Worm (Caenorhabditis elegans) whole organism, L3 larva: ENCODE results near the gene srt-31.

Experiments
- R02D3.7 ChIP-seq: fragments of 150-350 bp; optimal IDR thresholded peaks from 2 replicates; lab custom pipeline; 2014; ENCODE audit warnings: missing biosample characterization, missing genetic modification characterization
- ZK546.5 ChIP-seq: sonication (generic microtip); optimal IDR thresholded peaks from 2 replicates; lab custom pipeline; 2017; ENCODE audit warnings: missing biosample characterization, missing genetic modification characterization
- aly-2 ChIP-seq: fragments of 150-350 bp; optimal IDR thresholded peaks from 2 replicates; lab custom pipeline; 2014; ENCODE audit warnings: missing biosample characterization, missing genetic modification characterization
- ama-1 ChIP-seq: fragments of 150-350 bp; optimal IDR thresholded peaks from 2 replicates; lab custom pipeline; 2018
- ceh-82 ChIP-seq: fragments of 150-350 bp; optimal IDR thresholded peaks from 2 replicates; lab custom pipeline; 2014; ENCODE audit warnings: missing biosample characterization, missing genetic modification characterization
- ceh-9 ChIP-seq: sonication (generic microtip); optimal IDR thresholded peaks from 2 replicates; lab custom pipeline; 2018; ENCODE audit warnings: missing biosample characterization, missing genetic modification characterization
- egl-5 ChIP-seq: fragments of 150-350 bp; optimal IDR thresholded peaks from 2 replicates; lab custom pipeline; 2017; ENCODE audit warnings: missing biosample characterization, missing genetic modification reagents, missing genetic modification characterization, inconsistent platforms
- elt-3 ChIP-seq, 3 experiments: fragments of 150-350 bp in 1 of 3; sonication (generic microtip) in 2 of 3; optimal IDR thresholded peaks; 2 replicates in 2 of 3; 4 replicates in 1 of 3; lab custom pipeline; 2014 to 2017; ENCODE audit warnings: missing biosample characterization in 3 of 3, missing genetic modification characterization in 3 of 3
- eor-1 ChIP-seq, 2 experiments: fragments of 150-350 bp; optimal IDR thresholded peaks; 2 replicates each; lab custom pipeline; 2014 to 2018; ENCODE audit warnings: missing biosample characterization in 2 of 2, missing genetic modification characterization in 2 of 2
- fkh-10 ChIP-seq: sonication (generic microtip); optimal IDR thresholded peaks from 2 replicates; lab custom pipeline; 2017; ENCODE audit warnings: missing biosample characterization, missing genetic modification reagents, missing genetic modification characterization
- fkh-2 ChIP-seq: fragments of 150-350 bp; optimal IDR thresholded peaks from 2 replicates; lab custom pipeline; 2014; ENCODE audit warnings: missing biosample characterization, missing genetic modification reagents, missing genetic modification characterization
- fos-1 ChIP-seq: fragments of 150-350 bp; optimal IDR thresholded peaks from 2 replicates; lab custom pipeline; 2014; ENCODE audit warnings: missing biosample characterization, missing genetic modification characterization
- hmg-11 ChIP-seq: sonication (generic microtip); optimal IDR thresholded peaks from 2 replicates; lab custom pipeline; 2016; ENCODE audit warnings: missing genetic modification characterization, missing compliant biosample characterization
- jun-1 ChIP-seq: fragments of 150-350 bp; optimal IDR thresholded peaks from 2 replicates; lab custom pipeline; 2014; ENCODE audit warnings: missing biosample characterization, missing genetic modification reagents, missing genetic modification characterization
- lin-15B ChIP-seq: fragments of 150-350 bp; optimal IDR thresholded peaks from 2 replicates; lab custom pipeline; 2014; ENCODE audit warnings: missing biosample characterization, missing genetic modification characterization
- lin-39 ChIP-seq: fragments of 150-350 bp; optimal IDR thresholded peaks from 2 replicates; lab custom pipeline; 2018; ENCODE audit warnings: missing biosample characterization, missing genetic modification reagents, missing genetic modification characterization
- lsy-12 ChIP-seq: sonication (generic microtip); optimal IDR thresholded peaks from 2 replicates; lab custom pipeline; 2016; ENCODE audit warnings: mild to moderate bottlenecking, missing genetic modification characterization, missing compliant biosample characterization
- mdl-1 ChIP-seq: fragments of 150-350 bp; optimal IDR thresholded peaks from 2 replicates; lab custom pipeline; 2014; ENCODE audit warnings: missing biosample characterization, missing genetic modification characterization
- nhr-11 ChIP-seq: fragments of 150-350 bp; optimal IDR thresholded peaks from 2 replicates; lab custom pipeline; 2014; ENCODE audit warnings: missing biosample characterization, missing genetic modification characterization
- nhr-23 ChIP-seq: fragments of 150-350 bp; optimal IDR thresholded peaks from 2 replicates; lab custom pipeline; 2014; ENCODE audit warnings: missing biosample characterization, missing genetic modification reagents, missing genetic modification characterization
- nhr-237 ChIP-seq: fragments of 150-350 bp; optimal IDR thresholded peaks from 2 replicates; lab custom pipeline; 2014; ENCODE audit warnings: missing biosample characterization, missing genetic modification characterization
- nhr-25 ChIP-seq: sonication (generic microtip); optimal IDR thresholded peaks from 2 replicates; lab custom pipeline; 2017; ENCODE audit warnings: missing biosample characterization, missing genetic modification characterization
- nhr-43 ChIP-seq: sonication (generic microtip); optimal IDR thresholded peaks from 2 replicates; lab custom pipeline; 2016; ENCODE audit warnings: mild to moderate bottlenecking, missing genetic modification characterization, missing compliant biosample characterization; ENCODE audit not compliant: poor library complexity, severe bottlenecking
- nhr-67 ChIP-seq: fragments of 150-350 bp; optimal IDR thresholded peaks from 2 replicates; lab custom pipeline; 2014; ENCODE audit warnings: missing biosample characterization, missing genetic modification characterization
- nhr-76 ChIP-seq: fragments of 150-350 bp; sonication (generic microtip); optimal IDR thresholded peaks from 5 replicates; lab custom pipeline; 2014; ENCODE audit warnings: missing biosample characterization, missing genetic modification characterization
- pqm-1 ChIP-seq: fragments of 150-350 bp; optimal IDR thresholded peaks from 2 replicates; lab custom pipeline; 2017; ENCODE audit warnings: missing biosample characterization, missing genetic modification characterization, inconsistent platforms
- sea-2 ChIP-seq: fragments of 150-350 bp; sonication (generic microtip); optimal IDR thresholded peaks from 4 replicates; lab custom pipeline; 2014; ENCODE audit warnings: missing biosample characterization, missing genetic modification reagents, missing genetic modification characterization
- skn-1 ChIP-seq: fragments of 150-350 bp; optimal IDR thresholded peaks from 2 replicates; lab custom pipeline; 2014; ENCODE audit warnings: missing biosample characterization, missing genetic modification characterization
- snpc-4 ChIP-seq: fragments of 150-350 bp; optimal IDR thresholded peaks from 2 replicates; lab custom pipeline; 2014; ENCODE audit warnings: missing biosample characterization, missing genetic modification characterization
- tbx-2 ChIP-seq: sonication (generic microtip); optimal IDR thresholded peaks from 2 replicates; lab custom pipeline; 2016; ENCODE audit warnings: mild to moderate bottlenecking, missing genetic modification characterization, missing compliant biosample characterization
- unc-39 ChIP-seq: sonication (generic microtip); optimal IDR thresholded peaks from 4 replicates; lab custom pipeline; 2017; ENCODE audit warnings: missing biosample characterization, missing genetic modification characterization
- unc-62 ChIP-seq: fragments of 150-350 bp; sonication (generic microtip); optimal IDR thresholded peaks from 4 replicates; lab custom pipeline; 2014; ENCODE audit warnings: missing biosample characterization, missing genetic modification reagents, missing genetic modification characterization
- zag-1 ChIP-seq: fragments of 150-350 bp; optimal IDR thresholded peaks from 2 replicates; lab custom pipeline; 2014; ENCODE audit warnings: missing biosample characterization, missing genetic modification characterization
- ztf-11 ChIP-seq: fragments of 150-350 bp; optimal IDR thresholded peaks from 2 replicates; lab custom pipeline; 2014; ENCODE audit warnings: missing biosample characterization, missing genetic modification characterization
- ztf-4 ChIP-seq: fragments of 150-350 bp; optimal IDR thresholded peaks from 2 replicates; lab custom pipeline; 2014; ENCODE audit warnings: missing biosample characterization, missing genetic modification characterization

The srt-31 gene

DNA sequence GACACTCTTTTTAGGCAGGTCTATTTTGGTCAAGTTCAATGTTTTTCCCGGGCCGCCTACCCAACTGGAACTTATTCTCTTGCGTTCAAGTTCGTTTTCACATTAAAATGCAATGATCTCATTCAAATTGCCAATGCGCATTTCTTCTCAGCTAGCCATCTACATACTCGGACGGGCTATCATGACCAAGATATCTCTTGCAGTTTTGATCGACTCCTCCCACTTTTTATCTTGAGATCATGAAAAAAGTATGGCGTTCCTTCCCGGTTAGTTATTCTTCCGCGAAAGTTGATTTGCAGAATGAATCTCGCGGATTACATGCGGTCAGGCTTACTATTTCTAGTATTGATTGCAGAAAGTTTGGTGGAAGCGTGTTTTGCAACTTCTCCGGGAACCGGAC is 38.8 kb upstream of the srt-31 start, which contains the start of gene B0554.2:
Gene B0554.2 (plus strand): TSS at position 301 of the 400 bp plus-strand sequence.
- no peak for TF ChIP-seq eor-1 (tag; optimal IDR thresholded peaks at IDR 0.05; lab: Kevin White, UChicago)

ce11 chrV:438094-438493 is 34.6 kb upstream of the srt-31 start, which contains the start of gene B0554.1:
TSS of gene B0554.1 (plus strand) at chrV:438394.
- TF ChIP-seq fos-1: no peak
- TF ChIP-seq elt-3 (tag; optimal IDR thresholded peaks at IDR 0.05; lab: Kevin White, UChicago): no peak
- no peak for TF ChIP-seq nhr-43
- no peak for TF ChIP-seq lin-39 (tag; lab: Kevin White, UChicago)
- TF ChIP-seq nhr-23: no peak
- no peak for TF ChIP-seq ceh-82
- TF ChIP-seq ztf-4: no peak
- TF ChIP-seq eor-1 (tag; optimal IDR thresholded peaks at IDR 0.05; lab: Kevin White, UChicago): no peak
- no peak for TF ChIP-seq ceh-9 (tag; lab: Kevin White, UChicago)
- TF ChIP-seq pqm-1: no peak
- TF ChIP-seq mdl-1 (tag; lab: Kevin White, UChicago): no peak
- TF ChIP-seq nhr-67 (tag; lab: Kevin White, UChicago): no peak
- no peak for TF ChIP-seq lsy-12
- TF ChIP-seq sea-2: no peak
- TF ChIP-seq R02D3.7 (tag; lab: Kevin White, UChicago): no peak
- no peak for TF ChIP-seq ZK546.5 (tag; lab: Kevin White, UChicago)
- TF ChIP-seq ama-1 (lab: Kevin White, UChicago): no peak
- no peak for TF ChIP-seq fkh-2
- TF ChIP-seq skn-1: no peak
- no peak for TF ChIP-seq tbx-2 (tag; lab: Kevin White, UChicago)

DNA sequence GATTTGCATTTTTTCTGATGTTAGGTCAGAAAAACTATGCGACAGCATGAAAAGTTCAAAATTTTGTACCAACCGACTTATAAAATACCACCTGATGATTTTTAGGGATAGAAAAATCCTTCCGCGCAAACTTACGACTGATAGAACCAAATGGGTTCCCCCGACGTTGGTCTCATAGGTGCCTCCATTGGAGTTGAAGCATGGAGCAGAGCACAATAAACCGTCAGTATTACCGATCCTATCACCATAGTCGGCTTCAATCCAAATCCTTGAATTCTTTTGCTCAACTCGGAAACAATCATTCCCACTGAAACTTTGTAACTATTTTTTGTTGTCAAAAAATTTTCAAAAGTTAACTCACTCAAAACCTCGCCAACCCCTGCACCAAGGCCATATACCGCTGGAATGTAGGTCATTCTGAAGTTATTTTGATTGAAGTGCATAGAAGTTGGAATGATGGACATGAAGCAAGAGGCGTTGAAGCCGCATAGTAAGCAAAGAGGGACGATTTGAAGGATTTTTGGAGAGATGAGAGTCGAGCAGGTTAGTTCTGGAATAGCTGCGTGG is 33.4 kb upstream of the srt-31 start:
- no peak for TF ChIP-seq snpc-4 (tag; lab: Kevin White, UChicago)
- no peak for TF ChIP-seq elt-3 (tag; optimal IDR thresholded peaks at IDR 0.05; lab: Kevin White, UChicago)
- TF ChIP-seq nhr-25: no peak
- no peak for TF ChIP-seq eor-1 (tag; optimal IDR thresholded peaks at IDR 0.05; lab: Kevin White, UChicago)
- no peak for TF ChIP-seq ztf-11
- no peak for TF ChIP-seq ceh-9 (tag; lab: Kevin White, UChicago)
- TF ChIP-seq nhr-11 (tag; lab: Kevin White, UChicago): no peak
- no peak for TF ChIP-seq nhr-237
- no peak for TF ChIP-seq hmg-11 (tag; lab: Kevin White, UChicago)

- TF ChIP-seq lin-15B (no peak), tbx-2 (tag; lab: Kevin White, UChicago) (no peak), nhr-43 (no peak), unc-39 (tag; lab: Kevin White, UChicago) (no peak), nhr-25 (no peak), nhr-76 (no peak), hmg-11 (tag; lab: Kevin White, UChicago) (no peak), jun-1 (tag; lab: Kevin White, UChicago) (no peak)
These were observed 31.8 kb upstream of the srt-31 start, which contains the start of gene B0554.7 for ce11 chrV:440923-441322. TSS of gene B0554.7 (minus strand) at chrV:441023.

DNA sequence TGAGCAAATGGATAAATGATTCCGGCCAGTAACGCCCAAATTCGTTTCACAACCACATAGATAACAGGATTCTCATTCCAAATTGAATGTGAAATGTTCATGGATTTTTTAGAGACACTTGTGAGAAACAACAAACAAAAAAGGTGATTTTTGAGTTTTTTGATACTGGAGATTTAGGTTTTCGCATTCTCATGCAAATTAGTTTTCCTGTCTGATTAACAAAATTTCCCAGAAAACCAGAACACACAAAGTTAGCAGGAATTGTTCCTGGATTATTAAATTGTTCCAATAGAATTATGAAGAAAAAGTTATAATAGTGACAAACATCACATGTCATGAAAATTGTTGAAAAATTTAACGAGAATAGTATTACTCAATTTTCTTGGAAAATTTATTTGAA is 29.5 kb upstream of the srt-31 start, which contains the start of gene srh-33:
Gene srh-33 (minus strand): TSS at position 101 of the 400 bp plus-strand sequence.
- TF ChIP-seq sea-2 (no peak), eor-1 (tag; optimal IDR thresholded peaks at IDR 0.05; lab: Kevin White, UChicago) (no peak), nhr-23 (no peak), elt-3 (tag; optimal IDR thresholded peaks at IDR 0.05; lab: Kevin White, UChicago) (no peak), skn-1 (no peak), zag-1 (no peak), ZK546.5 (tag; lab: Kevin White, UChicago) (no peak), fkh-2 (no peak)

DNA sequence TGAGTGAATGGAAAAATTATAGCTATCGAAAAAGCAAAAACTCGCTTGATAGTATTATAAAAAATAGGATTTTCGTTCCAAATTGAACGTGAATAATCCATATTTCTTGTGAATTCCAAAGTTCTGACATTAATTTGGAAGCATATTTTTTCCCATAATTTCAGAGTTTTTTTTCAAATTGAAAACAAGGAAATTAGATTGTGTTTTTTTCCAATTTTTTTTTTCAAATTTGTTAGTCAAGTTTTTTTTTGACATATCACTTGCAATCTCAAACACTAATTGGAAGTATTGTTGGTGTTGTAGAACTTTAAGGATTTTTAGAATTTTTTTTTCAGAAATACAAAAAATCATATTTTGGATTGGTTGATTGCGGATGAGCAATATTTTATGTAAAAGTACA is 26.1 kb upstream of the srt-31 start, which contains the start of gene srh-34:
Gene srh-34 (minus strand): TSS at position 101 of the 400 bp plus-strand sequence.
- TF ChIP-seq fkh-10 (GFP tag; lab: Kevin White, UChicago) (no peak), R02D3.7 (tag; lab: Kevin White, UChicago) (no peak), ama-1 (lab: Kevin White, UChicago) (no peak), tbx-2 (tag; lab: Kevin White, UChicago) (no peak), pqm-1 (no peak), nhr-67 (tag; lab: Kevin White, UChicago) (no peak), nhr-11 (tag; lab: Kevin White, UChicago) (no peak), unc-62 (GFP tag; lab: Kevin White, UChicago) (no peak), nhr-43 (no peak), nhr-76 (no peak), lin-39 (tag; lab: Kevin White, UChicago) (no peak), nhr-25 (no peak), nhr-23 (no peak), nhr-237 (no peak), ztf-4 (no peak), zag-1 (no peak), egl-5 (tag; lab: Kevin White, UChicago) (no peak), sea-2 (no peak), fos-1 (no peak), aly-2 (no peak)
